Worm (Caenorhabditis elegans) whole organism, L4/young adult: ENCODE measurements around the gene ZK632.4.

Experiments used
- W03F9.2 ChIP-seq: fragments of 150-350 bp; optimal IDR thresholded peaks from 2 replicates; lab custom pipeline; 2014; ENCODE audit warnings: missing biosample characterization, missing genetic modification characterization
- dao-5 ChIP-seq: sonication (generic microtip); optimal IDR thresholded peaks from 2 replicates; lab custom pipeline; 2016; ENCODE audit warnings: missing genotype, missing genetic modification characterization, moderate library complexity, missing compliant biosample characterization
- him-1 ChIP-seq: sonication (generic microtip); optimal IDR thresholded peaks from 2 replicates; lab custom pipeline; 2016; ENCODE audit warnings: missing genotype, missing genetic modification reagents, missing genetic modification characterization, missing compliant biosample characterization

DNA sequence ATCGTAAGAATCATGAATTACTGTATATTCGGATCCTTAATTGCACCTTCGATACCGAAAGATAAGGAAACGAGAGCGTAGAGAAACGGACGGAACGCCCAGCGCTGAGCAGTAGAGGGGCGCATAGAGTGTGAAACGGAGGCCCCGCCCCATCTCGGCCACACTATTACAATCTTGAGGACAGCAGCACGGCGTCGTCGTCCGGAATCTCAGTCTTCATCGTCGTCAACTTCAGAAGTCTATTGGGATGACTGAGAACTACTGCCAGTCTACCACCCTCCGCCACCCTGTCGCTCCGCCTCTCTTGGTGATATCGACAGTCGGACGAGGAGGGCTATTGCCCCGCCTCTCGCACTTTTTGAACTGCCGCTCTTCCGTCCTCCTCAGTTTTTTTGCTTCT lies 42.5 kb downstream of the ZK632.4 start:
- no peak for TF ChIP-seq W03F9.2 (tag; lab: Kevin White, UChicago)
- no peak for TF ChIP-seq him-1 (tag; lab: Kevin White, UChicago)
- TF ChIP-seq dao-5 (tag; lab: Kevin White, UChicago) = no peak
